Fruit fly (Drosophila melanogaster) Kc167 (cell line): ENCODE results near the gene CG3337.

Experiments used
- Myc ChIP-seq: fragments of >200 bp; optimal IDR thresholded peaks from 2 replicates; lab custom pipeline; 2017; ENCODE audit warnings: missing external identifiers
- Sin3A ChIP-seq: fragments of >200 bp; optimal IDR thresholded peaks from 2 replicates; lab custom pipeline; 2018; ENCODE audit warnings: missing external identifiers
- h ChIP-seq: fragments of >200 bp; optimal IDR thresholded peaks from 3 replicates; lab custom pipeline; 2018; ENCODE audit warnings: missing external identifiers
- insv ChIP-seq: fragments of >200 bp; optimal IDR thresholded peaks from 3 replicates; lab custom pipeline; 2018; ENCODE audit warnings: missing external identifiers
- psq ChIP-seq: fragments of >200 bp; optimal IDR thresholded peaks from 2 replicates; lab custom pipeline; 2017; ENCODE audit warnings: missing external identifiers
- ttk ChIP-seq: sonication (Bioruptor generic); optimal IDR thresholded peaks from 2 replicates; lab custom pipeline; 2017; ENCODE audit warnings: missing external identifiers

dm6 chr3R:21205680-21206326, 17.6 kb downstream of the CG3337 start:
- TF ChIP-seq h (no peak), psq (lab: Kevin White, UChicago) (no peak), ttk (lab: Kevin White, UChicago) (no peak), Sin3A (lab: Kevin White, UChicago) (no peak), insv (lab: Kevin White, UChicago) (no peak), Myc (lab: Kevin White, UChicago) (no peak)
